3 worm cellular contexts compared by ENCODE assay signal in the genomic region with DNA sequence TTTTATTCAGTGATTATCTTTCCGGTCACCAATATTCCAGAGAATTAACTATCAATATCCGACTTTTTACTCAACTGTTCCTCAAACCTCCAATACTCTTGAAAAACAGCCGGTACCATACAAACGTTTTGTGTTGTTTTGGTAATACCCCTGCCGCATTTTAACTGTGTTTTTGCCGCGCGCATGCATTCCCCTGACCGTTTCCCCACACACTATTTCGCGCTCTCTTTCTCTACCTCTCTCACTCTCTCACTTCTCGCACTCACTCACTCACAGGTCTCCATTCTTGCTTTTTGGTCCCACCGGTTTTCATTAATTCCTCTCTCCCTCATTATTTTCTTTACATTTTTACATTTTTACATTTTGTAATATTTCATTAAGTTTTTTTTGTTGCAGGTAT.
TF ChIP-seq lines count a peak whose summit lies in the region.

A gene (plus strand): TSS at position 397 of the 400 bp plus-strand sequence.

TF ChIP-seq in whole organism, L4 larva, 104 proteins besides CTCF, POLR2A, EP300 and RAD21:
- TF ChIP-seq lin-38 (GFP tag; IDR thresholded peaks at IDR 0.05; lab: Robert Waterston, UW) (no peak), nhr-111 (GFP tag; optimal IDR thresholded peaks at IDR 0.05; lab: Kevin White, UChicago) (no peak), F44E2.7 (GFP tag; IDR thresholded peaks at IDR 0.05; lab: Robert Waterston, UW) (no peak), duxl-1 (tag; optimal IDR thresholded peaks at IDR 0.05; lab: Kevin White, UChicago; ENCODE audit: poor library complexity) (peak; percentile 98), nhr-77 (tag; optimal IDR thresholded peaks at IDR 0.05; lab: Kevin White, UChicago) (no peak), aha-1 (tag; lab: Kevin White, UChicago) (peak; percentile 44), jun-1 (tag; optimal IDR thresholded peaks at IDR 0.05; lab: Kevin White, UChicago) (no peak), sdz-12 (GFP tag; optimal IDR thresholded peaks at IDR 0.05; lab: Kevin White, UChicago) (no peak)
TF ChIP-seq in whole organism, L4 larva: peak in this region for 2.

TF ChIP-seq in whole organism, late embryonic, 69 proteins besides CTCF, POLR2A, EP300 and RAD21:
- TF ChIP-seq sdc-2 (tag; optimal IDR thresholded peaks at IDR 0.05; lab: Kevin White, UChicago) (peak; percentile 84), ceh-34 (tag; optimal IDR thresholded peaks at IDR 0.05; lab: Kevin White, UChicago) (no peak)

TF ChIP-seq in whole organism, young adult, 124 proteins besides CTCF, POLR2A, EP300 and RAD21:
- no peak for TF ChIP-seq Y53G8AR.9 (GFP tag; conservative IDR thresholded peaks at IDR 0.05; lab: Robert Waterston, UW)
- peak; percentile 62 for TF ChIP-seq hmg-1.2 (GFP tag; IDR thresholded peaks at IDR 0.05; lab: Robert Waterston, UW)
- TF ChIP-seq madf-6 (GFP tag; IDR thresholded peaks at IDR 0.05; lab: Robert Waterston, UW), result 0 out of 2 replicates have a peak, but pooled peaks have one; percentile 29
- TF ChIP-seq aptf-2 (GFP tag; conservative IDR thresholded peaks at IDR 0.05; lab: Robert Waterston, UW), result no peak
